Worm (Caenorhabditis elegans) whole organism, L3 larva: ENCODE data around the gene clec-222.

ENCODE experiments used
- fos-1 ChIP-seq: fragments of 150-350 bp; optimal IDR thresholded peaks from 2 replicates; lab custom pipeline; 2014; ENCODE audit warnings: missing biosample characterization, missing genetic modification characterization
- jun-1 ChIP-seq: fragments of 150-350 bp; optimal IDR thresholded peaks from 2 replicates; lab custom pipeline; 2014; ENCODE audit warnings: missing biosample characterization, missing genetic modification reagents, missing genetic modification characterization
- nhr-77 ChIP-seq: fragments of 150-350 bp; optimal IDR thresholded peaks from 2 replicates; lab custom pipeline; 2014; ENCODE audit warnings: missing biosample characterization, missing genetic modification characterization
- tbx-2 ChIP-seq: sonication (generic microtip); optimal IDR thresholded peaks from 2 replicates; lab custom pipeline; 2016; ENCODE audit warnings: mild to moderate bottlenecking, missing genetic modification characterization, missing compliant biosample characterization
- ztf-11 ChIP-seq: fragments of 150-350 bp; optimal IDR thresholded peaks from 2 replicates; lab custom pipeline; 2014; ENCODE audit warnings: missing biosample characterization, missing genetic modification characterization

ce11 chrV:11271051-11271450 is at the start of gene clec-222:
- TF ChIP-seq ztf-11 (tag; lab: Kevin White, UChicago) (no peak), jun-1 (tag; lab: Kevin White, UChicago) (no peak), tbx-2 (tag; lab: Kevin White, UChicago) (no peak), nhr-77 (tag; lab: Kevin White, UChicago) (no peak), fos-1 (tag; lab: Kevin White, UChicago) (no peak)
